Worm (Caenorhabditis elegans) whole organism, young adult: ENCODE data around the gene nyn-3.

ENCODE experiments used
- ama-1 ChIP-seq, 3 experiments: fragments of 150-350 bp in 1 of 3; sonication (generic microtip) in 2 of 3; optimal IDR thresholded peaks; 2 replicates each; lab custom pipeline; 2014 to 2018; ENCODE audit warnings: missing biosample characterization in 2 of 3, missing genetic modification characterization in 2 of 3, missing genetic modification reagents in 2 of 3
- cebp-2 ChIP-seq: fragments of 200-800 bp; sonication (Bioruptor generic); IDR thresholded peaks from 2 replicates; pipeline ENCODE4 v1.3.6; 2022; ENCODE audit warnings: missing genetic modification characterization, missing compliant biosample characterization
- ceh-40 ChIP-seq: fragments of 200-800 bp; sonication (Bioruptor generic); IDR thresholded peaks from 2 replicates; pipeline ENCODE4 v1.3.6; 2022; ENCODE audit warnings: missing genetic modification characterization, missing compliant biosample characterization
- ekl-4 ChIP-seq: fragments of 200-800 bp; sonication (Bioruptor generic); IDR thresholded peaks from 2 replicates; pipeline ENCODE4 v1.3.6; 2022; ENCODE audit warnings: missing genetic modification reagents, missing genetic modification characterization, missing compliant biosample characterization
- hmg-20 ChIP-seq: fragments of 200-800 bp; sonication (Bioruptor generic); IDR thresholded peaks from 2 replicates; pipeline ENCODE4 v1.3.6; 2022; ENCODE audit warnings: missing genetic modification reagents, missing genetic modification characterization, missing compliant biosample characterization
- nfya-2 ChIP-seq: fragments of 200-800 bp; sonication (Bioruptor generic); IDR thresholded peaks from 2 replicates; pipeline ENCODE4 v1.3.6; 2022; ENCODE audit warnings: missing genetic modification reagents, missing genetic modification characterization, missing compliant biosample characterization
- nhr-179 ChIP-seq: sonication (generic microtip); optimal IDR thresholded peaks from 2 replicates; lab custom pipeline; 2016; ENCODE audit warnings: mild to moderate bottlenecking, missing genetic modification characterization, missing compliant biosample characterization
- snpc-4 ChIP-seq, 5 experiments: fragments of 150-350 bp in 1 of 5; sonication (generic microtip) in 4 of 5; optimal IDR thresholded peaks; 2 replicates each; lab custom pipeline; 2014 to 2018; ENCODE audit warnings: missing genetic modification characterization in 5 of 5, missing biosample characterization in 3 of 5, antibody characterized with exemption in 2 of 5, mild to moderate bottlenecking in 2 of 5, missing compliant biosample characterization in 2 of 5, missing genotype in 2 of 5, moderate library complexity in 2 of 5, missing genetic modification reagents in 1 of 5
- unc-62 ChIP-seq: fragments of 150-350 bp; optimal IDR thresholded peaks from 2 replicates; lab custom pipeline; 2014; ENCODE audit warnings: missing biosample characterization, missing genetic modification reagents, missing genetic modification characterization

- TF ChIP-seq unc-62 (no peak), ceh-40 (GFP tag; lab: Robert Waterston, UW) (no peak), cebp-2 (GFP tag; lab: Robert Waterston, UW) (no peak), snpc-4 (GFP tag; optimal IDR thresholded peaks at IDR 0.05; lab: Kevin White, UChicago) (no peak), snpc-4 (tag; optimal IDR thresholded peaks at IDR 0.05; lab: Kevin White, UChicago) (no peak), ekl-4 (GFP tag; lab: Robert Waterston, UW) (no peak), hmg-20 (GFP tag; lab: Robert Waterston, UW) (no peak), nfya-2 (GFP tag; lab: Robert Waterston, UW) (no peak), nhr-179 (tag; lab: Kevin White, UChicago) (no peak), ama-1 (optimal IDR thresholded peaks at IDR 0.05; lab: Kevin White, UChicago) (no peak), ama-1 (GFP tag; optimal IDR thresholded peaks at IDR 0.05; lab: Kevin White, UChicago) (no peak)
Measured at ce11 chrII:6328672-6329071, 36.2 kb upstream of the nyn-3 start.
